Worm (Caenorhabditis elegans): ENCODE measurements around the gene snb-5.

Gene snb-5

ce11 chrIII:8164771-8165170 lies 38.1 kb upstream of the snb-5 start:
- TF ChIP-seq nhr-28 (tag; optimal IDR thresholded peaks at IDR 0.05) (no peak), eor-1 (tag; optimal IDR thresholded peaks at IDR 0.05) (no peak), nhr-237 (tag; optimal IDR thresholded peaks at IDR 0.05) (no peak), unc-62 (GFP tag; optimal IDR thresholded peaks at IDR 0.05) (no peak), hmg-11 (tag; optimal IDR thresholded peaks at IDR 0.05) (no peak), nhr-11 (tag; optimal IDR thresholded peaks at IDR 0.05) (no peak), fkh-10 (GFP tag; optimal IDR thresholded peaks at IDR 0.05) (no peak), jun-1 (tag; optimal IDR thresholded peaks at IDR 0.05) (no peak), aly-2 (tag; optimal IDR thresholded peaks at IDR 0.05) (no peak), ztf-11 (tag; optimal IDR thresholded peaks at IDR 0.05) (no peak), zag-1 (tag; optimal IDR thresholded peaks at IDR 0.05) (no peak), ZK546.5 (tag; optimal IDR thresholded peaks at IDR 0.05) (no peak)

- no peak for TF ChIP-seq ceh-9 (tag; optimal IDR thresholded peaks at IDR 0.05)
- TF ChIP-seq lin-39 (tag; optimal IDR thresholded peaks at IDR 0.05): peak; percentile 58
- TF ChIP-seq egl-5 (tag; optimal IDR thresholded peaks at IDR 0.05): peak; percentile 54
These were observed 30.2 kb upstream of the snb-5 start for ce11 chrIII:8172609-8173133.

ce11 chrIII:8175263-8175662 lies 27.6 kb upstream of the snb-5 start:
- TF ChIP-seq skn-1 (tag; optimal IDR thresholded peaks at IDR 0.05) (no peak), nhr-76 (tag; optimal IDR thresholded peaks at IDR 0.05) (no peak), nfya-1 (tag; optimal IDR thresholded peaks at IDR 0.05; ENCODE audit: insufficient read depth) (peak; percentile 86)

ce11 chrIII:8176265-8176664 lies 26.6 kb upstream of the snb-5 start, which contains the start of gene C50C3.12:
Gene C50C3.12, plus strand, starts transcription at chrIII:8176565.
- TF ChIP-seq zag-1 (tag; optimal IDR thresholded peaks at IDR 0.05) (no peak), daf-12 (tag; optimal IDR thresholded peaks at IDR 0.05) (no peak), nhr-23 (tag; optimal IDR thresholded peaks at IDR 0.05) (no peak), nhr-11 (tag; optimal IDR thresholded peaks at IDR 0.05) (no peak)

ce11 chrIII:8178924-8179323 lies 23.9 kb upstream of the snb-5 start, which contains the start of gene C50C3.5:
Gene C50C3.5, plus strand, starts transcription at chrIII:8179224.
- TF ChIP-seq nfya-1 (tag; optimal IDR thresholded peaks at IDR 0.05; ENCODE audit: insufficient read depth): no peak
- TF ChIP-seq ztf-11 (tag; optimal IDR thresholded peaks at IDR 0.05): no peak
- TF ChIP-seq ztf-4 (tag; optimal IDR thresholded peaks at IDR 0.05): no peak
- no peak for TF ChIP-seq R02D3.7 (tag; optimal IDR thresholded peaks at IDR 0.05)
- no peak for TF ChIP-seq lsy-12 (tag; optimal IDR thresholded peaks at IDR 0.05)

- no peak for TF ChIP-seq ama-1 (optimal IDR thresholded peaks at IDR 0.05)
- no peak for TF ChIP-seq lin-39 (tag; optimal IDR thresholded peaks at IDR 0.05)
- no peak for TF ChIP-seq nhr-28 (tag; optimal IDR thresholded peaks at IDR 0.05)
These were observed 21.3 kb upstream of the snb-5 start, which contains the start of gene spc-2 for ce11 chrIII:8181581-8181980. Gene spc-2, plus strand, starts transcription at chrIII:8181881.

- TF ChIP-seq nfya-1 (tag; optimal IDR thresholded peaks at IDR 0.05; ENCODE audit: insufficient read depth) (no peak), ZK546.5 (tag; optimal IDR thresholded peaks at IDR 0.05) (no peak), lsy-12 (tag; optimal IDR thresholded peaks at IDR 0.05) (no peak), nhr-12 (tag; optimal IDR thresholded peaks at IDR 0.05) (no peak), snpc-4 (tag; optimal IDR thresholded peaks at IDR 0.05) (no peak), jun-1 (tag; optimal IDR thresholded peaks at IDR 0.05) (no peak), skn-1 (tag; optimal IDR thresholded peaks at IDR 0.05) (no peak), nhr-77 (tag; optimal IDR thresholded peaks at IDR 0.05) (no peak), ztf-4 (tag; optimal IDR thresholded peaks at IDR 0.05) (no peak), unc-62 (GFP tag; optimal IDR thresholded peaks at IDR 0.05) (no peak), lin-39 (tag; optimal IDR thresholded peaks at IDR 0.05) (no peak), ceh-16 (tag; optimal IDR thresholded peaks at IDR 0.05) (no peak), nhr-67 (tag; optimal IDR thresholded peaks at IDR 0.05) (no peak), nhr-237 (tag; optimal IDR thresholded peaks at IDR 0.05) (no peak), sea-2 (GFP tag; optimal IDR thresholded peaks at IDR 0.05) (no peak), lin-15B (tag; optimal IDR thresholded peaks at IDR 0.05) (no peak), tbx-2 (tag; optimal IDR thresholded peaks at IDR 0.05) (no peak)
These were observed 20.3 kb upstream of the snb-5 start for ce11 chrIII:8182573-8182972.
